Worm (Caenorhabditis elegans) whole organism, early embryonic: Measurements from ENCODE around the gene K11H3.8.

ENCODE experiments used
- B0310.2 ChIP-seq: sonication (generic microtip); optimal IDR thresholded peaks from 2 replicates; lab custom pipeline; 2016; ENCODE audit warnings: mild to moderate bottlenecking, missing genetic modification characterization, missing compliant biosample characterization
- F13C5.2 ChIP-seq: sonication (generic microtip); optimal IDR thresholded peaks from 2 replicates; lab custom pipeline; 2017; ENCODE audit warnings: mild to moderate bottlenecking, missing genetic modification characterization, inconsistent platforms, missing compliant biosample characterization
- aly-1 ChIP-seq: sonication (generic microtip); optimal IDR thresholded peaks from 2 replicates; lab custom pipeline; 2016; ENCODE audit warnings: missing genetic modification characterization, missing compliant biosample characterization
- ama-1 ChIP-seq: fragments of 150-350 bp; optimal IDR thresholded peaks from 2 replicates; lab custom pipeline; 2014
- ceh-13 ChIP-seq: fragments of 200-800 bp; sonication (Bioruptor generic); optimal IDR thresholded peaks from 2 replicates; lab custom pipeline; 2018; ENCODE audit warnings: mild to moderate bottlenecking, missing genetic modification characterization, missing compliant biosample characterization
- ceh-36 ChIP-seq: sonication (generic microtip); optimal IDR thresholded peaks from 2 replicates; lab custom pipeline; 2016; ENCODE audit warnings: missing genetic modification characterization, inconsistent platforms, missing compliant biosample characterization
- flt-1 ChIP-seq: fragments of 200-800 bp; sonication (Bioruptor generic); IDR thresholded peaks from 2 replicates; pipeline ENCODE4 v1.3.6; 2022; ENCODE audit warnings: missing genetic modification characterization, missing compliant biosample characterization
- hmg-4 ChIP-seq: fragments of 200-800 bp; sonication (Bioruptor generic); optimal IDR thresholded peaks from 2 replicates; lab custom pipeline; 2018; ENCODE audit warnings: mild to moderate bottlenecking, missing genetic modification characterization, missing compliant biosample characterization
- hnd-1 ChIP-seq: sonication (generic microtip); optimal IDR thresholded peaks from 2 replicates; lab custom pipeline; 2016; ENCODE audit warnings: missing genetic modification characterization, missing compliant biosample characterization
- pes-1 ChIP-seq: fragments of 200-800 bp; sonication (Bioruptor generic); IDR thresholded peaks from 2 replicates; pipeline ENCODE4 v1.3.6; 2022; ENCODE audit warnings: missing genetic modification reagents, missing genetic modification characterization, missing compliant biosample characterization
- scrt-1 ChIP-seq: fragments of 200-800 bp; sonication (Bioruptor generic); IDR thresholded peaks from 2 replicates; pipeline ENCODE4 v1.3.6; 2022; ENCODE audit warnings: missing genetic modification characterization, missing compliant biosample characterization
- tbx-11 ChIP-seq: fragments of 200-800 bp; sonication (Bioruptor generic); IDR thresholded peaks from 2 replicates; pipeline ENCODE4 v1.3.6; 2022; ENCODE audit warnings: missing genetic modification characterization, missing compliant biosample characterization
- tra-4 ChIP-seq: sonication (generic microtip); optimal IDR thresholded peaks from 2 replicates; lab custom pipeline; 2017; ENCODE audit warnings: missing genetic modification characterization, missing compliant biosample characterization

DNA sequence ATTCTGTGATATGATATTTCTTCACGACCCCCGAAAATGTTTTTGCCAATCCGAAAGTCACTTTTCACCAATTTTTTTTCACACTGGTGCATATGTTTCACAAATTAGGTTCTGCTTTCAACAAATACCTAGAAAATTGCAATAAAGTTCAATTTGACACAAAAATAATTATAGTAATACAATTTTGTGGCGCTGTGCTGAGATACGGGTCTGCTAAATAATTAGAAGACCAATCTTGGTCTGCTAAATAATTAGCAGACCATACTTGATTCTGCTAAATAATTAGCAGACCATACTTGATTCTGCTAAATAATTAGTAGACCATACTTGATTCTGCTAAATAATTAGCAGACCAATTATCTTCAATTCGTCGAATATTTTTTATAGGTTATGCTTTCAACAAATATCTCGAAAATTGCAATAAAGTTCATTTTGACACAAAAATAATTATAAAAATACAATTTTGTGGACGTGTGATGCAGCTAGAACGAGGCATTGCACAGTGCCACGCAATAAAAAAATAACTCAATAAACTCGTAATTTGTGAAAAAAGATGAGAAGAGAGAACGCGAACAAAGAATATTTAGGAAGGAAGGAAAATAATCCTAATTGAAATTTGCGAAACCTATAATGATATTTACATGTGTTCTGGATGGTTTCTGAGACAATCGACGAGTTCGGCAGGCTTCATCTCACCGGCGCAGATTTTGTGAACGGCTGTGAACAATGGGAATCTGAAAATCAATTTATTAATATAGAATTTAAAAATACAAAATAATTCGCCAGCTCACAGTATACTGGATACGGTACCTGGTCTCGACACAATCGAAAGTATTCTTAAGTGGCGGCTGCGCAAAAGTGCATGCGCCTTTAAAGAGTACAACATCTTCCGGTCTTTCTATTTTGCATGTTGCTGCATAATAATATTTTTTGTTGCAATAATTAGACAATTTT lies 19.0 kb downstream of the K11H3.8 start:
- TF ChIP-seq ama-1 (peak; percentile 35), aly-1 (tag; lab: Kevin White, UChicago) (no peak), hnd-1 (no peak), hmg-4 (GFP tag; lab: Kevin White, UChicago) (no peak), F13C5.2 (tag; lab: Kevin White, UChicago) (no peak), flt-1 (GFP tag; lab: Robert Waterston, UW) (no peak), pes-1 (GFP tag; lab: Robert Waterston, UW) (no peak), ceh-36 (tag; lab: Kevin White, UChicago) (no peak), tra-4 (tag; lab: Kevin White, UChicago) (no peak), ceh-13 (GFP tag; lab: Kevin White, UChicago) (no peak), scrt-1 (GFP tag; lab: Robert Waterston, UW) (no peak), B0310.2 (tag; lab: Kevin White, UChicago) (no peak), tbx-11 (GFP tag; lab: Robert Waterston, UW) (no peak)
